Worm (Caenorhabditis elegans): ENCODE measurements around the gene tph-1.

ce11 chrII:7593227-7593626 is 44.1 kb downstream of the tph-1 start:
- TF ChIP-seq F13C5.2 (tag; optimal IDR thresholded peaks at IDR 0.05) = no peak
- no peak for TF ChIP-seq aly-1 (tag; optimal IDR thresholded peaks at IDR 0.05)
- no peak for TF ChIP-seq hnd-1 (tag; optimal IDR thresholded peaks at IDR 0.05)
- no peak for TF ChIP-seq ets-7 (tag; optimal IDR thresholded peaks at IDR 0.05)
- TF ChIP-seq ama-1 (optimal IDR thresholded peaks at IDR 0.05) = no peak
- no peak for TF ChIP-seq pes-1 (GFP tag; IDR thresholded peaks at IDR 0.05)
